Fruit fly (Drosophila melanogaster) whole organism, embryonic: Measurements from ENCODE around the gene Ada1-1.
A peak's percentile ranks its signal among the peaks of the same experiment; 100 is the strongest.

Experiments
- CG10147 ChIP-seq: fragments of 200-800 bp; sonication (Bioruptor generic); optimal IDR thresholded peaks from 2 replicates; lab custom pipeline; 2019; ENCODE audit warnings: missing biosample characterization, mild to moderate bottlenecking, missing genetic modification characterization, moderate library complexity
- CG10267 ChIP-seq: fragments of 200-800 bp; sonication (Bioruptor generic); optimal IDR thresholded peaks from 2 replicates; lab custom pipeline; 2018; ENCODE audit warnings: missing biosample characterization, mild to moderate bottlenecking, missing genetic modification characterization, moderate library complexity
- CG10366 ChIP-seq: fragments of 200-800 bp; sonication (Bioruptor generic); IDR thresholded peaks from 2 replicates; pipeline ENCODE4 v1.3.6; 2022; ENCODE audit warnings: missing biosample characterization, missing genetic modification characterization
- CG11085 ChIP-seq: fragments of 200-800 bp; sonication (Bioruptor generic); IDR thresholded peaks from 2 replicates; pipeline ENCODE4 v1.3.6; 2022; ENCODE audit warnings: missing biosample characterization, missing genetic modification characterization
- CG11398 ChIP-seq: fragments of 200-800 bp; sonication (Bioruptor generic); optimal IDR thresholded peaks from 2 replicates; lab custom pipeline; 2016; ENCODE audit warnings: missing biosample characterization, missing genetic modification characterization
- CG11456 ChIP-seq: fragments of 200-800 bp; sonication (Bioruptor generic); IDR thresholded peaks from 3 replicates; pipeline ENCODE4 v1.3.6; 2022; ENCODE audit warnings: missing biosample characterization, missing genetic modification characterization
- CG12744 ChIP-seq: fragments of 200-800 bp; sonication (Bioruptor generic); optimal IDR thresholded peaks from 2 replicates; lab custom pipeline; 2016; ENCODE audit warnings: missing biosample characterization, missing genetic modification characterization
- CG13287 ChIP-seq: fragments of 200-800 bp; sonication (Bioruptor generic); IDR thresholded peaks from 2 replicates; pipeline ENCODE4 v1.3.6; 2022; ENCODE audit warnings: missing biosample characterization, missing genetic modification characterization; ENCODE audit not compliant: partially characterized antibody
- CG13296 ChIP-seq: fragments of 200-800 bp; sonication (Bioruptor generic); optimal IDR thresholded peaks from 3 replicates; lab custom pipeline; 2018; ENCODE audit warnings: missing biosample characterization, mild to moderate bottlenecking, missing genetic modification characterization
- CG14667 ChIP-seq: fragments of 200-800 bp; sonication (Bioruptor generic); IDR thresholded peaks from 2 replicates; pipeline ENCODE4 v1.3.6; 2022; ENCODE audit warnings: missing biosample characterization, missing genetic modification characterization
- CG16815 ChIP-seq: fragments of 200-800 bp; sonication (Bioruptor generic); optimal IDR thresholded peaks from 3 replicates; lab custom pipeline; 2017; ENCODE audit warnings: missing biosample characterization, mild to moderate bottlenecking, missing genetic modification characterization
- CG17612 ChIP-seq: fragments of 200-800 bp; sonication (Bioruptor generic); IDR thresholded peaks from 2 replicates; pipeline ENCODE4 v1.3.6; 2022; ENCODE audit warnings: missing biosample characterization, missing genetic modification characterization
- CG17912 ChIP-seq: fragments of 200-800 bp; sonication (Bioruptor generic); optimal IDR thresholded peaks from 2 replicates; lab custom pipeline; 2018; ENCODE audit warnings: missing biosample characterization, mild to moderate bottlenecking, missing genetic modification characterization
- CG18619 ChIP-seq: fragments of 200-800 bp; sonication (Bioruptor generic); optimal IDR thresholded peaks from 3 replicates; lab custom pipeline; 2017; ENCODE audit warnings: missing biosample characterization, mild to moderate bottlenecking, missing genetic modification characterization
- CG2678 ChIP-seq: fragments of 200-800 bp; sonication (Bioruptor generic); optimal IDR thresholded peaks from 3 replicates; lab custom pipeline; 2019; ENCODE audit warnings: missing biosample characterization, mild to moderate bottlenecking, missing genetic modification characterization, moderate library complexity
- CG32767 ChIP-seq: fragments of 200-800 bp; sonication (Bioruptor generic); IDR thresholded peaks from 2 replicates; pipeline ENCODE4 v1.3.6; 2022; ENCODE audit warnings: missing biosample characterization, missing genetic modification characterization
- CG3838 ChIP-seq: fragments of 200-800 bp; sonication (Bioruptor generic); optimal IDR thresholded peaks from 3 replicates; lab custom pipeline; 2016; ENCODE audit warnings: missing biosample characterization, missing genetic modification characterization
- CG3847 ChIP-seq: fragments of 200-800 bp; sonication (Bioruptor generic); IDR thresholded peaks from 2 replicates; pipeline ENCODE4 v1.3.6; 2022; ENCODE audit warnings: missing biosample characterization, missing genetic modification characterization
- CG7271 ChIP-seq: fragments of 200-800 bp; sonication (Bioruptor generic); optimal IDR thresholded peaks from 2 replicates; lab custom pipeline; 2018; ENCODE audit warnings: missing biosample characterization, mild to moderate bottlenecking, missing genetic modification characterization, moderate library complexity
- Chrac-16 ChIP-seq: fragments of 200-800 bp; sonication (Bioruptor generic); optimal IDR thresholded peaks from 3 replicates; lab custom pipeline; 2016; ENCODE audit warnings: missing biosample characterization, missing genetic modification characterization
- D19B ChIP-seq: fragments of 200-800 bp; sonication (Bioruptor generic); optimal IDR thresholded peaks from 2 replicates; lab custom pipeline; 2017; ENCODE audit warnings: missing biosample characterization, mild to moderate bottlenecking, missing genetic modification characterization
- Doc2 ChIP-seq: fragments of 200-800 bp; sonication (Bioruptor generic); IDR thresholded peaks from 2 replicates; pipeline ENCODE4 v1.3.6; 2022; ENCODE audit warnings: missing biosample characterization, missing genetic modification characterization
- Elba2 ChIP-seq: fragments of 200-800 bp; sonication (Bioruptor generic); optimal IDR thresholded peaks from 3 replicates; lab custom pipeline; 2016; ENCODE audit warnings: missing biosample characterization, missing genetic modification characterization
- Ets65A ChIP-seq: fragments of 200-800 bp; sonication (Bioruptor generic); peaks from one replicate; lab custom pipeline; 2016; ENCODE audit warnings: missing biosample characterization, missing genetic modification characterization
- Gsc ChIP-seq: fragments of 200-800 bp; sonication (Bioruptor generic); IDR thresholded peaks from 2 replicates; pipeline ENCODE4 v1.3.6; 2022; ENCODE audit warnings: missing biosample characterization, missing genetic modification characterization
- HHEX ChIP-seq: fragments of 200-800 bp; sonication (Bioruptor generic); optimal IDR thresholded peaks from 3 replicates; lab custom pipeline; 2017; ENCODE audit warnings: missing biosample characterization, mild to moderate bottlenecking, missing genetic modification characterization, missing genetic modification reagents
- Jarid2 ChIP-seq: fragments of 200-800 bp; sonication (Bioruptor generic); optimal IDR thresholded peaks from 3 replicates; lab custom pipeline; 2017; ENCODE audit warnings: mild to moderate bottlenecking, missing biosample characterization, missing genetic modification reagents, missing genetic modification characterization
- Med ChIP-seq: fragments of 200-800 bp; sonication (Bioruptor generic); peaks from one replicate; lab custom pipeline; 2016; ENCODE audit warnings: missing biosample characterization, missing genetic modification characterization, mild to moderate bottlenecking, inconsistent platforms, moderate library complexity
- Nf-YA ChIP-seq: fragments of 200-800 bp; sonication (Bioruptor generic); IDR thresholded peaks from 2 replicates; pipeline ENCODE4 v1.3.6; 2022; ENCODE audit warnings: missing biosample characterization, missing genetic modification characterization
- Optix ChIP-seq: fragments of 200-800 bp; sonication (Bioruptor generic); IDR thresholded peaks from 3 replicates; pipeline ENCODE4 v1.3.6; 2022; ENCODE audit warnings: missing biosample characterization, missing genetic modification characterization
- Scr ChIP-seq: fragments of 200-800 bp; sonication (Bioruptor generic); IDR thresholded peaks from 2 replicates; pipeline ENCODE4 v1.3.6; 2022; ENCODE audit warnings: missing biosample characterization, missing genetic modification characterization; ENCODE audit not compliant: partially characterized antibody
- aop ChIP-seq: fragments of 200-800 bp; sonication (Bioruptor generic); IDR thresholded peaks from 2 replicates; pipeline ENCODE4 v1.3.6; 2022; ENCODE audit warnings: missing biosample characterization, missing genetic modification characterization
- ara ChIP-seq: fragments of 200-800 bp; sonication (Bioruptor generic); IDR thresholded peaks from 2 replicates; pipeline ENCODE4 v1.3.6; 2022; ENCODE audit warnings: missing biosample characterization, missing genetic modification characterization
- bsh ChIP-seq, 2 experiments: fragments of 200-800 bp; sonication (Bioruptor generic); optimal IDR thresholded peaks; 2 replicates each; lab custom pipeline; 2017 to 2018; ENCODE audit warnings: mild to moderate bottlenecking in 2 of 2, missing biosample characterization in 2 of 2, missing genetic modification characterization in 2 of 2, moderate library complexity in 1 of 2
- btn ChIP-seq: fragments of 200-800 bp; sonication (Bioruptor generic); optimal IDR thresholded peaks from 2 replicates; lab custom pipeline; 2016; ENCODE audit warnings: missing biosample characterization, missing genetic modification characterization
- chinmo ChIP-seq: fragments of 200-800 bp; sonication (Bioruptor generic); IDR thresholded peaks from 4 replicates; pipeline ENCODE4 v1.3.6; 2022; ENCODE audit warnings: missing biosample characterization, missing genetic modification characterization; ENCODE audit not compliant: partially characterized antibody
- chm ChIP-seq: fragments of 200-800 bp; sonication (Bioruptor generic); IDR thresholded peaks from 2 replicates; pipeline ENCODE4 v1.3.6; 2022; ENCODE audit warnings: missing biosample characterization, missing genetic modification characterization
- grn ChIP-seq: fragments of 200-800 bp; sonication (Bioruptor generic); optimal IDR thresholded peaks from 3 replicates; lab custom pipeline; 2017; ENCODE audit warnings: missing biosample characterization, missing genetic modification characterization
- klu ChIP-seq: fragments of 200-800 bp; sonication (Bioruptor generic); IDR thresholded peaks from 2 replicates; pipeline ENCODE4 v1.3.6; 2022; ENCODE audit warnings: missing biosample characterization, missing genetic modification characterization
- kni ChIP-seq: fragments of 200-800 bp; sonication (Bioruptor generic); optimal IDR thresholded peaks from 3 replicates; lab custom pipeline; 2017; ENCODE audit warnings: mild to moderate bottlenecking, missing biosample characterization, missing genetic modification reagents, missing genetic modification characterization
- nerfin-1 ChIP-seq: fragments of 200-800 bp; sonication (Bioruptor generic); optimal IDR thresholded peaks from 3 replicates; lab custom pipeline; 2019; ENCODE audit warnings: missing biosample characterization, mild to moderate bottlenecking, missing genetic modification characterization, moderate library complexity
- p53 ChIP-seq: fragments of 200-800 bp; sonication (Bioruptor generic); optimal IDR thresholded peaks from 2 replicates; lab custom pipeline; 2016; ENCODE audit warnings: missing biosample characterization, missing genetic modification characterization
- psq ChIP-seq: fragments of 200-800 bp; sonication (Bioruptor generic); optimal IDR thresholded peaks from 2 replicates; lab custom pipeline; 2017; ENCODE audit warnings: missing biosample characterization, missing genetic modification characterization
- sd ChIP-seq: fragments of 200-800 bp; sonication (Bioruptor generic); optimal IDR thresholded peaks from 3 replicates; lab custom pipeline; 2018; ENCODE audit warnings: missing biosample characterization, mild to moderate bottlenecking, missing genetic modification characterization, moderate library complexity
- sens ChIP-seq: fragments of 200-800 bp; sonication (Bioruptor generic); peaks from one replicate; lab custom pipeline; 2016; ENCODE audit warnings: missing biosample characterization, missing genetic modification characterization
- so ChIP-seq: fragments of 200-800 bp; sonication (Bioruptor generic); IDR thresholded peaks from 3 replicates; pipeline ENCODE4 v1.3.6; 2022; ENCODE audit warnings: missing biosample characterization, missing genetic modification characterization
- wor ChIP-seq: fragments of 200-800 bp; sonication (Bioruptor generic); IDR thresholded peaks from 2 replicates; pipeline ENCODE4 v1.3.6; 2022; ENCODE audit warnings: missing biosample characterization, missing genetic modification characterization

The Ada1-1 gene

dm6 chr2L:12027435-12027834 lies 30.8 kb downstream of the Ada1-1 start, which contains the start of gene dmGlut:
Gene dmGlut (plus strand): TSS chr2L:12027438.
- TF ChIP-seq CG10147 (GFP tag; lab: Kevin White, UChicago), result no peak
- TF ChIP-seq CG17612 (GFP tag; lab: Robert Waterston, UW), result no peak
- no peak for TF ChIP-seq bsh (GFP tag; optimal IDR thresholded peaks at IDR 0.05; lab: Kevin White, UChicago)
- TF ChIP-seq CG11398 (GFP tag; lab: Kevin White, UChicago), result no peak
- TF ChIP-seq Med, result peak; percentile 42
- TF ChIP-seq Optix, result 0 out of 3 replicates have a peak, but pooled peaks have one; percentile 19
- TF ChIP-seq Elba2 (GFP tag; lab: Kevin White, UChicago), result no peak
- TF ChIP-seq Scr (GFP tag; lab: Robert Waterston, UW), result no peak
- no peak for TF ChIP-seq wor (GFP tag; lab: Robert Waterston, UW)
- no peak for TF ChIP-seq CG17912 (GFP tag; lab: Kevin White, UChicago)
- TF ChIP-seq ara, result 0 out of 2 replicates have a peak, but pooled peaks have one; percentile 5
- no peak for TF ChIP-seq CG10366 (GFP tag; lab: Robert Waterston, UW)
- no peak for TF ChIP-seq btn (GFP tag; lab: Kevin White, UChicago)
- peak; percentile 23 for TF ChIP-seq Jarid2 (GFP tag; lab: Kevin White, UChicago)
- no peak for TF ChIP-seq klu
- TF ChIP-seq nerfin-1 (tag; lab: Kevin White, UChicago), result no peak
- TF ChIP-seq CG12744 (GFP tag; lab: Kevin White, UChicago), result no peak
- TF ChIP-seq so (GFP tag; lab: Robert Waterston, UW), result no peak
- TF ChIP-seq CG14667 (GFP tag; lab: Robert Waterston, UW), result no peak
- no peak for TF ChIP-seq CG2678 (tag; lab: Kevin White, UChicago)
- TF ChIP-seq chm (GFP tag; lab: Robert Waterston, UW), result no peak
- no peak for TF ChIP-seq HHEX (GFP tag; lab: Kevin White, UChicago)
- no peak for TF ChIP-seq CG10267 (tag; lab: Kevin White, UChicago)
- no peak for TF ChIP-seq aop (GFP tag; lab: Robert Waterston, UW)
- no peak for TF ChIP-seq CG3847 (GFP tag; lab: Robert Waterston, UW)
- TF ChIP-seq grn, result no peak
- TF ChIP-seq CG13287 (GFP tag; lab: Robert Waterston, UW), result no peak
- TF ChIP-seq Nf-YA (GFP tag; lab: Robert Waterston, UW), result no peak
- peak; percentile 64 for TF ChIP-seq Ets65A (GFP tag; lab: Kevin White, UChicago)
- no peak for TF ChIP-seq CG3838
- no peak for TF ChIP-seq CG11085 (GFP tag; lab: Robert Waterston, UW)
- TF ChIP-seq Gsc, result no peak
- no peak for TF ChIP-seq Doc2 (GFP tag; lab: Robert Waterston, UW)
- no peak for TF ChIP-seq p53 (GFP tag; lab: Kevin White, UChicago)
- no peak for TF ChIP-seq CG13296 (GFP tag; lab: Kevin White, UChicago)
- no peak for TF ChIP-seq Chrac-16
- TF ChIP-seq, all 482 proteins: peak for 5

dm6 chr2L:12028102-12028501 lies 31.5 kb downstream of the Ada1-1 start:
- no peak for TF ChIP-seq CG7271
- peak; percentile 46 for TF ChIP-seq D19B (GFP tag; lab: Kevin White, UChicago)
- 0 out of 3 replicates have a peak, but pooled peaks have one; percentile 21 for TF ChIP-seq CG11456 (GFP tag; lab: Robert Waterston, UW)
- TF ChIP-seq CG18619, result no peak
- no peak for TF ChIP-seq psq (GFP tag; lab: Kevin White, UChicago)
- TF ChIP-seq sd (tag; lab: Kevin White, UChicago), result peak; percentile 50
- 0 out of 4 replicates have a peak, but pooled peaks have one; percentile 34 for TF ChIP-seq chinmo
- TF ChIP-seq CG32767 (GFP tag; lab: Robert Waterston, UW), result no peak
- TF ChIP-seq kni (GFP tag; lab: Kevin White, UChicago), result peak; percentile 51
- no peak for TF ChIP-seq CG16815 (GFP tag; lab: Kevin White, UChicago)
- peak; percentile 24 for TF ChIP-seq sens (GFP tag; lab: Kevin White, UChicago)
- TF ChIP-seq Med, result peak; percentile 63
